Worm (Caenorhabditis elegans) whole organism, early embryonic: ENCODE measurements around the gene elt-1.

Source experiments
- B0310.2 ChIP-seq: sonication (generic microtip); optimal IDR thresholded peaks from 2 replicates; lab custom pipeline; 2016; ENCODE audit warnings: mild to moderate bottlenecking, missing genetic modification characterization, missing compliant biosample characterization
- F13C5.2 ChIP-seq: sonication (generic microtip); optimal IDR thresholded peaks from 2 replicates; lab custom pipeline; 2017; ENCODE audit warnings: mild to moderate bottlenecking, missing genetic modification characterization, inconsistent platforms, missing compliant biosample characterization
- ama-1 ChIP-seq: fragments of 150-350 bp; optimal IDR thresholded peaks from 2 replicates; lab custom pipeline; 2014
- ceh-13 ChIP-seq: fragments of 200-800 bp; sonication (Bioruptor generic); optimal IDR thresholded peaks from 2 replicates; lab custom pipeline; 2018; ENCODE audit warnings: mild to moderate bottlenecking, missing genetic modification characterization, missing compliant biosample characterization
- ets-7 ChIP-seq: sonication (generic microtip); optimal IDR thresholded peaks from 2 replicates; lab custom pipeline; 2016; ENCODE audit warnings: missing genotype, missing genetic modification characterization, missing compliant biosample characterization
- flt-1 ChIP-seq: fragments of 200-800 bp; sonication (Bioruptor generic); IDR thresholded peaks from 2 replicates; pipeline ENCODE4 v1.3.6; 2022; ENCODE audit warnings: missing genetic modification characterization, missing compliant biosample characterization
- hmbx-1 ChIP-seq: sonication (generic microtip); optimal IDR thresholded peaks from 2 replicates; lab custom pipeline; 2016; ENCODE audit warnings: mild to moderate bottlenecking, missing genetic modification characterization, missing compliant biosample characterization
- hmg-4 ChIP-seq: fragments of 200-800 bp; sonication (Bioruptor generic); optimal IDR thresholded peaks from 2 replicates; lab custom pipeline; 2018; ENCODE audit warnings: mild to moderate bottlenecking, missing genetic modification characterization, missing compliant biosample characterization
- pes-1 ChIP-seq: fragments of 200-800 bp; sonication (Bioruptor generic); IDR thresholded peaks from 2 replicates; pipeline ENCODE4 v1.3.6; 2022; ENCODE audit warnings: missing genetic modification reagents, missing genetic modification characterization, missing compliant biosample characterization
- scrt-1 ChIP-seq: fragments of 200-800 bp; sonication (Bioruptor generic); IDR thresholded peaks from 2 replicates; pipeline ENCODE4 v1.3.6; 2022; ENCODE audit warnings: missing genetic modification characterization, missing compliant biosample characterization
- sea-1 ChIP-seq: fragments of 200-800 bp; sonication (Bioruptor generic); conservative IDR thresholded peaks from 2 replicates; pipeline ENCODE4 v1.3.6; 2022; ENCODE audit warnings: missing genetic modification characterization, missing compliant biosample characterization
- tbx-11 ChIP-seq: fragments of 200-800 bp; sonication (Bioruptor generic); IDR thresholded peaks from 2 replicates; pipeline ENCODE4 v1.3.6; 2022; ENCODE audit warnings: missing genetic modification characterization, missing compliant biosample characterization
- tbx-37 ChIP-seq: fragments of 200-800 bp; sonication (Bioruptor generic); conservative IDR thresholded peaks from 2 replicates; pipeline ENCODE4 v1.3.6; 2022; ENCODE audit warnings: missing genetic modification reagents, missing genetic modification characterization, missing compliant biosample characterization

DNA sequence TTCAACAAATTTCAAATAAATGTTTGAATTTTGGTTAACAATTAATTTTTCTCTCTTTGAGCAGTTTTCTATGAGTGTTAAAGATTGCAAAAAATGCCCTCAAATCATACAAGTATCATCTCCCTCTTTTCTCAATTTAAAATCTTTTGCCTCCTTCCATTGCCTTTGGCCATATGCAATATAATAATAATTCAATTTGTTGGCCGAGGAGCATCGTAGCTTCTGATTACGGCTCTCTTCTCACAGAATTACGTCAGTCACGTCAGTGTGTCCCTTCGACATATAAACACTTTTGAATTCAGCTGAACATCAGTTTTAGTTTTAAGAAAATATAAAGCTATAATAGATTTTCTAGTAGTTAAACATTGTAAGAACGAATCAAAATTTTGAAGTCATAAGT is 40.8 kb downstream of the elt-1 start:
- no peak for TF ChIP-seq scrt-1 (GFP tag; lab: Robert Waterston, UW)
- no peak for TF ChIP-seq hmbx-1 (tag; lab: Kevin White, UChicago)
- TF ChIP-seq ama-1 (lab: Kevin White, UChicago): no peak
- TF ChIP-seq hmg-4 (GFP tag; lab: Kevin White, UChicago): no peak
- TF ChIP-seq tbx-11 (GFP tag; lab: Robert Waterston, UW): no peak
- TF ChIP-seq sea-1 (GFP tag; lab: Robert Waterston, UW): no peak
- TF ChIP-seq pes-1 (GFP tag; lab: Robert Waterston, UW): no peak
- TF ChIP-seq flt-1 (GFP tag; lab: Robert Waterston, UW): no peak
- TF ChIP-seq ets-7 (tag; lab: Kevin White, UChicago): no peak
- TF ChIP-seq B0310.2: no peak
- no peak for TF ChIP-seq ceh-13 (GFP tag; lab: Kevin White, UChicago)
- TF ChIP-seq tbx-37: no peak
- no peak for TF ChIP-seq F13C5.2 (tag; lab: Kevin White, UChicago)
